Fruit fly (Drosophila melanogaster) Kc167 (cell line): ENCODE measurements around the gene CG43330.

Experiments used
- h ChIP-seq: fragments of >200 bp; optimal IDR thresholded peaks from 3 replicates; lab custom pipeline; 2018; ENCODE audit warnings: missing external identifiers
- insv ChIP-seq: fragments of >200 bp; optimal IDR thresholded peaks from 3 replicates; lab custom pipeline; 2018; ENCODE audit warnings: missing external identifiers
- psq ChIP-seq: fragments of >200 bp; optimal IDR thresholded peaks from 2 replicates; lab custom pipeline; 2017; ENCODE audit warnings: missing external identifiers
- ttk ChIP-seq: sonication (Bioruptor generic); optimal IDR thresholded peaks from 2 replicates; lab custom pipeline; 2017; ENCODE audit warnings: missing external identifiers

DNA sequence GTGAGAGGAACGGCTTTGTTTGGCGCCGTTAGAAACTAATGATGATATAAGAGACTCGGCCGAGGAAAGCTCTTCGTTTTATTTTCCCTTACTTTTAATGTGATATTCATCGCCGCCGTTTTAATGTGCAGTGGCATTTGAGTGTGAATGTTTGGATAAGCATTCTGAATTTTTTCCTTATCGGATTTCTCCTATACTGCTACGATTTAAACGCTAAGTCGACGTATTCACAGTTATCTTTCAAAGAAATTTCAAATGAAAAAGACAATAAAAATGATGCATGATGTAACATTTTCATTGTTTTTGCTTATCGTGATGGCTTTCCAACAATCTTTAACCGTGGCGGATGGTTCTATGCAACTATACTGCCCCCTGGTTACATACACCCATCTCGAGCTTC, 2.9 kb downstream of the CG43330 start, which contains the start of gene CG43312:
- TF ChIP-seq psq (lab: Kevin White, UChicago) = no peak
- TF ChIP-seq insv (lab: Kevin White, UChicago) = no peak
- TF ChIP-seq h (lab: Kevin White, UChicago) = no peak
- TF ChIP-seq ttk = no peak
